ENCODE assay signal across 3 fruit fly cellular contexts in genomic region chr2L:20918733-20919132, dm6.
TF ChIP-seq lines count a peak whose summit lies in the region.

Gene CG43739 (minus strand): TSS chr2L:20918931.
Gene sky (minus strand): TSS chr2L:20918931.

TF ChIP-seq in whole organism, adult, 20 proteins besides CTCF, POLR2A, EP300 and RAD21 (continued from another document):
- TF ChIP-seq Hr96 (GFP tag; optimal IDR thresholded peaks at IDR 0.05; lab: Kevin White, UChicago), result no peak

TF ChIP-seq in whole organism, embryonic, 481 proteins besides CTCF, POLR2A, EP300 and RAD21 (continued from another document and continues in another):
- TF ChIP-seq CG1603 (tag; optimal IDR thresholded peaks at IDR 0.05; lab: Kevin White, UChicago), result peak; percentile 61
- TF ChIP-seq vnd (GFP tag; IDR thresholded peaks at IDR 0.05; lab: Robert Waterston, UW; ENCODE audit: partially characterized antibody), result peak; percentile 80
- peak; percentile 77 for TF ChIP-seq inv (GFP tag; IDR thresholded peaks at IDR 0.05; lab: Robert Waterston, UW; ENCODE audit: partially characterized antibody)
- no peak for TF ChIP-seq CG11560 (tag; IDR thresholded peaks at IDR 0.05; lab: Robert Waterston, UW)
- peak; percentile 73 for TF ChIP-seq sna (GFP tag; IDR thresholded peaks at IDR 0.05; lab: Robert Waterston, UW; ENCODE audit: partially characterized antibody)
- no peak for TF ChIP-seq CG13775 (GFP tag; optimal IDR thresholded peaks at IDR 0.05; lab: Kevin White, UChicago)
- TF ChIP-seq mld (GFP tag; IDR thresholded peaks at IDR 0.05; lab: Robert Waterston, UW; ENCODE audit: partially characterized antibody), result peak; percentile 84; the same call in 2 of the 3 replicates
- TF ChIP-seq CG7786 (GFP tag; optimal IDR thresholded peaks at IDR 0.05; lab: Kevin White, UChicago), result no peak
- TF ChIP-seq sob (GFP tag; IDR thresholded peaks at IDR 0.05; lab: Robert Waterston, UW), result peak; percentile 64
- no peak for TF ChIP-seq E2f1 (GFP tag; IDR thresholded peaks at IDR 0.05; lab: Robert Waterston, UW)
- TF ChIP-seq CG14050 (GFP tag; IDR thresholded peaks at IDR 0.05; lab: Robert Waterston, UW), result no peak
- TF ChIP-seq zen (tag; optimal IDR thresholded peaks at IDR 0.05; lab: Kevin White, UChicago), result no peak
- TF ChIP-seq Poxn (GFP tag; IDR thresholded peaks at IDR 0.05; lab: Robert Waterston, UW), result no peak
- no peak for TF ChIP-seq oc (tag; optimal IDR thresholded peaks at IDR 0.05; lab: Kevin White, UChicago)
- TF ChIP-seq CG10274 (GFP tag; optimal IDR thresholded peaks at IDR 0.05; lab: Kevin White, UChicago), result no peak
- TF ChIP-seq CG9817 (tag; optimal IDR thresholded peaks at IDR 0.05; lab: Kevin White, UChicago), result no peak
- peak; percentile 10 for TF ChIP-seq Abd-B (GFP tag; optimal IDR thresholded peaks at IDR 0.05; lab: Kevin White, UChicago)
- TF ChIP-seq row (GFP tag; IDR thresholded peaks at IDR 0.05; lab: Robert Waterston, UW), result peak; percentile 47; the same call in 2 of the 3 replicates
- TF ChIP-seq Hmx (GFP tag; optimal IDR thresholded peaks at IDR 0.05; lab: Kevin White, UChicago), result no peak
- TF ChIP-seq tap (tag; optimal IDR thresholded peaks at IDR 0.05; lab: Kevin White, UChicago), result no peak
- no peak for TF ChIP-seq CG12071 (GFP tag; optimal IDR thresholded peaks at IDR 0.05; lab: Kevin White, UChicago)
- TF ChIP-seq Stat92E (GFP tag; optimal IDR thresholded peaks at IDR 0.05; lab: Kevin White, UChicago), result no peak
- no peak for TF ChIP-seq Fer3 (tag; optimal IDR thresholded peaks at IDR 0.05; lab: Kevin White, UChicago)
- no peak for TF ChIP-seq az2 (GFP tag; optimal IDR thresholded peaks at IDR 0.05; lab: Kevin White, UChicago)
- no peak for TF ChIP-seq aop (GFP tag; IDR thresholded peaks at IDR 0.05; lab: Robert Waterston, UW)
- no peak for TF ChIP-seq yki (optimal IDR thresholded peaks at IDR 0.05; lab: Kevin White, UChicago)
- peak; percentile 75 for TF ChIP-seq hb (GFP tag; IDR thresholded peaks at IDR 0.05; lab: Robert Waterston, UW; ENCODE audit: partially characterized antibody)
- TF ChIP-seq CG7556 (GFP tag; optimal IDR thresholded peaks at IDR 0.05; lab: Kevin White, UChicago), result no peak
- TF ChIP-seq CG10462 (GFP tag; optimal IDR thresholded peaks at IDR 0.05; lab: Kevin White, UChicago), result no peak
- TF ChIP-seq CG15269 (tag; optimal IDR thresholded peaks at IDR 0.05; lab: Kevin White, UChicago), result no peak
- peak; percentile 37 for TF ChIP-seq her (GFP tag; optimal IDR thresholded peaks at IDR 0.05; lab: Kevin White, UChicago)
- TF ChIP-seq Side (GFP tag; optimal IDR thresholded peaks at IDR 0.05; lab: Kevin White, UChicago), result peak; percentile 33
- peak; percentile 68 for TF ChIP-seq CG2120 (GFP tag; optimal IDR thresholded peaks at IDR 0.05; lab: Kevin White, UChicago)
- TF ChIP-seq CG1602 (GFP tag; optimal IDR thresholded peaks at IDR 0.05; lab: Kevin White, UChicago), result no peak
- peak; percentile 4 for TF ChIP-seq CG10209 (GFP tag; optimal IDR thresholded peaks at IDR 0.05; lab: Kevin White, UChicago)
- TF ChIP-seq cwo (GFP tag; optimal IDR thresholded peaks at IDR 0.05; lab: Kevin White, UChicago), result no peak
- no peak for TF ChIP-seq sim (GFP tag; IDR thresholded peaks at IDR 0.05; lab: Robert Waterston, UW)
- peak; percentile 76 for TF ChIP-seq tna (GFP tag; IDR thresholded peaks at IDR 0.05; lab: Robert Waterston, UW; ENCODE audit: partially characterized antibody)
- peak; percentile 72 for TF ChIP-seq nerfin-2 (GFP tag; IDR thresholded peaks at IDR 0.05; lab: Robert Waterston, UW; ENCODE audit: partially characterized antibody)
- peak; percentile 72 for TF ChIP-seq CG15514 (GFP tag; optimal IDR thresholded peaks at IDR 0.05; lab: Kevin White, UChicago)
- TF ChIP-seq Rfx (GFP tag; IDR thresholded peaks at IDR 0.05; lab: Robert Waterston, UW), result peak; percentile 59
- no peak for TF ChIP-seq CG33557 (GFP tag; optimal IDR thresholded peaks at IDR 0.05; lab: Kevin White, UChicago)
- TF ChIP-seq CG10267 (tag; optimal IDR thresholded peaks at IDR 0.05; lab: Kevin White, UChicago), result peak; percentile 95
- no peak for TF ChIP-seq crol (GFP tag; IDR thresholded peaks at IDR 0.05; lab: Robert Waterston, UW)
- no peak for TF ChIP-seq CkIIα-i1 (GFP tag; IDR thresholded peaks at IDR 0.05; lab: Robert Waterston, UW)
- no peak for TF ChIP-seq CG12155 (GFP tag; optimal IDR thresholded peaks at IDR 0.05; lab: Kevin White, UChicago)
- TF ChIP-seq CG32532 (GFP tag; IDR thresholded peaks at IDR 0.05; lab: Robert Waterston, UW), result peak; percentile 43; the same call in 1 of the 2 replicates
- no peak for TF ChIP-seq CG1233 (GFP tag; optimal IDR thresholded peaks at IDR 0.05; lab: Kevin White, UChicago)
- TF ChIP-seq ind (GFP tag; optimal IDR thresholded peaks at IDR 0.05; lab: Kevin White, UChicago), result peak; percentile 1
- no peak for TF ChIP-seq klu (GFP tag; IDR thresholded peaks at IDR 0.05; lab: Robert Waterston, UW)
- TF ChIP-seq Scr (GFP tag; IDR thresholded peaks at IDR 0.05; lab: Robert Waterston, UW; ENCODE audit: partially characterized antibody), result peak; percentile 85
- no peak for TF ChIP-seq bsh (GFP tag; optimal IDR thresholded peaks at IDR 0.05; lab: Kevin White, UChicago)
- TF ChIP-seq CG13424 (tag; optimal IDR thresholded peaks at IDR 0.05; lab: Kevin White, UChicago), result no peak
- peak; percentile 91 for TF ChIP-seq nerfin-1 (tag; optimal IDR thresholded peaks at IDR 0.05; lab: Kevin White, UChicago)
- no peak for TF ChIP-seq CG30020 (tag; optimal IDR thresholded peaks at IDR 0.05; lab: Kevin White, UChicago)
- TF ChIP-seq YL-1 (GFP tag; optimal IDR thresholded peaks at IDR 0.05; lab: Kevin White, UChicago), result no peak
- no peak for TF ChIP-seq salm (tag; optimal IDR thresholded peaks at IDR 0.05; lab: Kevin White, UChicago)
- TF ChIP-seq CG5953 (GFP tag; IDR thresholded peaks at IDR 0.05; lab: Robert Waterston, UW), result no peak
- TF ChIP-seq stwl (tag; optimal IDR thresholded peaks at IDR 0.05; lab: Kevin White, UChicago), result peak; percentile 52
- TF ChIP-seq crc (GFP tag; optimal IDR thresholded peaks at IDR 0.05; lab: Kevin White, UChicago), result no peak
- no peak for TF ChIP-seq Vsx1 (GFP tag; optimal IDR thresholded peaks at IDR 0.05; lab: Kevin White, UChicago)
- no peak for TF ChIP-seq CG13296 (GFP tag; optimal IDR thresholded peaks at IDR 0.05; lab: Kevin White, UChicago)
- TF ChIP-seq unpg (GFP tag; optimal IDR thresholded peaks at IDR 0.05; lab: Kevin White, UChicago), result no peak
- TF ChIP-seq sd (tag; optimal IDR thresholded peaks at IDR 0.05; lab: Kevin White, UChicago), result peak; percentile 100
- no peak for TF ChIP-seq ro (GFP tag; IDR thresholded peaks at IDR 0.05; lab: Robert Waterston, UW)
- TF ChIP-seq bcd (GFP tag; optimal IDR thresholded peaks at IDR 0.05; lab: Kevin White, UChicago), result peak; percentile 7

TF ChIP-seq in whole organism, prepupa, 60 proteins besides CTCF, POLR2A, EP300 and RAD21 (continued from another document):
- TF ChIP-seq Sox14 (GFP tag; optimal IDR thresholded peaks at IDR 0.05; lab: Kevin White, UChicago) (peak; percentile 33), esn (GFP tag; optimal IDR thresholded peaks at IDR 0.05; lab: Kevin White, UChicago) (peak; percentile 40), CG15336 (GFP tag; IDR thresholded peaks at IDR 0.05; lab: Robert Waterston, UW) (0 out of 2 replicates have a peak, but pooled peaks have one; percentile 6)
